Fruit fly (Drosophila melanogaster) whole organism, prepupa: ENCODE measurements around the gene bin.

Source experiments
- CG11294 ChIP-seq: fragments of 200-800 bp; sonication (Bioruptor generic); IDR thresholded peaks from 2 replicates; pipeline ENCODE4 v1.3.6; 2022; ENCODE audit warnings: missing biosample characterization, missing genetic modification characterization
- CG4318 ChIP-seq: fragments of 200-800 bp; sonication (Bioruptor generic); optimal IDR thresholded peaks from 3 replicates; lab custom pipeline; 2017; ENCODE audit warnings: missing biosample characterization, mild to moderate bottlenecking, missing genetic modification characterization
- CG6854 ChIP-seq: fragments of 200-800 bp; sonication (Bioruptor generic); optimal IDR thresholded peaks from 2 replicates; lab custom pipeline; 2017; ENCODE audit warnings: missing biosample characterization, mild to moderate bottlenecking, missing genetic modification characterization
- cyc ChIP-seq: fragments of 200-800 bp; sonication (Bioruptor generic); optimal IDR thresholded peaks from 3 replicates; lab custom pipeline; 2016; ENCODE audit warnings: missing biosample characterization, missing genetic modification characterization
- fd59A ChIP-seq: fragments of 200-800 bp; sonication (Bioruptor generic); optimal IDR thresholded peaks from 2 replicates; lab custom pipeline; 2017; ENCODE audit warnings: missing biosample characterization, mild to moderate bottlenecking, missing genetic modification characterization, missing genetic modification reagents
- ss ChIP-seq, 2 experiments: fragments of 200-800 bp; sonication (Bioruptor generic); optimal IDR thresholded peaks; 2 replicates in 1 of 2; 3 replicates in 1 of 2; lab custom pipeline; 2017 to 2018; ENCODE audit warnings: mild to moderate bottlenecking in 2 of 2, missing biosample characterization in 2 of 2, missing genetic modification characterization in 2 of 2, moderate library complexity in 1 of 2
- svp ChIP-seq: fragments of 200-800 bp; sonication (Bioruptor generic); peaks from one replicate; lab custom pipeline; 2016; ENCODE audit warnings: missing biosample characterization, missing genetic modification characterization
- vri ChIP-seq: fragments of 200-800 bp; sonication (Bioruptor generic); optimal IDR thresholded peaks from 3 replicates; lab custom pipeline; 2016; ENCODE audit warnings: missing biosample characterization, mild to moderate bottlenecking, missing genetic modification characterization

- TF ChIP-seq vri (GFP tag; lab: Kevin White, UChicago) = no peak
- TF ChIP-seq CG6854 (GFP tag; lab: Kevin White, UChicago) = no peak
- no peak for TF ChIP-seq fd59A (GFP tag; lab: Kevin White, UChicago)
- TF ChIP-seq ss (GFP tag; optimal IDR thresholded peaks at IDR 0.05; lab: Kevin White, UChicago) = no peak
- TF ChIP-seq svp (GFP tag; lab: Kevin White, UChicago) = no peak
- TF ChIP-seq CG11294 (GFP tag; lab: Robert Waterston, UW) = no peak
- no peak for TF ChIP-seq CG4318
- no peak for TF ChIP-seq cyc (GFP tag; lab: Kevin White, UChicago)
Measured at dm6 chr3L:6980553-6980952, 9.9 kb upstream of the bin start.
